Fruit fly (Drosophila melanogaster): Measurements from ENCODE around the gene CG15167.
A peak's percentile ranks its signal among the peaks of the same experiment; 100 is the strongest.

CG15167 gene

DNA sequence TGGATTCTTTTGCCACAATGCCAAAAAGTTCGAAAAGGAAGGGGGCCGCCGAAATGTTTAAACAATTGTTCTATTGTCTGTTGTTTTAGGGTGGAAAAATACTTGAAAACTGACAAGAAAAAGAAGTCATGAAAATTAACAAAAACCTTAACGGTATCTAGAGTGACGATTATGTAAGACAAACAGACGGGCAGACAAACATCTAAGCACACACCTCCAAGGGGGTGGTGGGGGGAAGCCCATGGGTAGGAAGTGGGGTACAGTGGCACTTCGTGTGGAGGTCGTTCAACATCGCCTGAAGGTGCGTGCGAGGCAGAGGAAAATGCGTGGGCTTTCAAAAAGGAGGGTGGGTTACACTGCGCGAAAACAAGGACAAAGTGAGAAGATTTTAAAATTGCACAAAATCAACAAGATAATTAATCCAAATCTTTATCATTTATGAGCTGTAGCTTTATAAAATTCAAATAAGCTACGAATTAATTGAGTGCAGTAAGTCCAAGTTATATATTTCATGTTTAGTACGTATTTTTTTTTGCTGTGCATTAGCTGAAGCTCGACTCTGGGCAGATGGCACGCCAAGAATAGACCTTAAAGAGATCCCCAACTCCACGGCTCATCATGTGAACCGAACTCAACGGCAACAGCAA, 22.7 kb upstream of the CG15167 start (continued):
- TF ChIP-seq CG6808 (GFP tag; optimal IDR thresholded peaks at IDR 0.05) (no peak), CG6276 (GFP tag; optimal IDR thresholded peaks at IDR 0.05) (no peak), CG11902 (GFP tag; optimal IDR thresholded peaks at IDR 0.05) (no peak), CG10669 (GFP tag; optimal IDR thresholded peaks at IDR 0.05) (peak; percentile 25), CG11294 (GFP tag; IDR thresholded peaks at IDR 0.05) (0 out of 2 replicates have a peak, but pooled peaks have one; percentile 22), dac (GFP tag; optimal IDR thresholded peaks at IDR 0.05) (no peak), Hr4 (GFP tag; optimal IDR thresholded peaks at IDR 0.05) (no peak), CG31627 (GFP tag; optimal IDR thresholded peaks at IDR 0.05) (no peak)

DNA sequence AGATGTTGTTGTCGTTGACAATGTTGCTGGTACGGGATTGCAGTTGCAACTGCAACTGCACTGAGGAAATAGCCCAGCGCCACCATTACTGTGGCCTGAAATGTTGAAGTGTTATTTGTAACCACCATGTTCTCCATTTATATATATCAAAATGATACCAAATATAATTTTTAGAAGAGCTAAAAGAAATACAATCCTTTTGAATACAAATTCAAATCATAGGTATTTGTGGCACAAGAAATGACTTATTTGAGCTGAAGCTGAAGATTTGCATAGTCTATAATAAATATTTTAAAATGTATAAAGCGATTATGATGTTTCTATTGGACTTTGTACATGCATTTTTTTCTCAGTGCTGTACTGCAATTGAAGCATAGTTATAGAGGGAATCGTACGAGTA, 20.6 kb upstream of the CG15167 start:
- no peak for TF ChIP-seq CG3919 (GFP tag; optimal IDR thresholded peaks at IDR 0.05)
- TF ChIP-seq CG6854 (GFP tag; optimal IDR thresholded peaks at IDR 0.05), result no peak
- TF ChIP-seq fd59A (GFP tag; optimal IDR thresholded peaks at IDR 0.05), result no peak
- TF ChIP-seq CG6808 (GFP tag; optimal IDR thresholded peaks at IDR 0.05), result no peak
- TF ChIP-seq Sox102F (GFP tag; optimal IDR thresholded peaks at IDR 0.05), result no peak
- TF ChIP-seq Eip78C (GFP tag), result peak; percentile 59
- TF ChIP-seq spab (GFP tag; optimal IDR thresholded peaks at IDR 0.05), result no peak
- TF ChIP-seq cyc (GFP tag; optimal IDR thresholded peaks at IDR 0.05), result no peak
- no peak for TF ChIP-seq acj6 (GFP tag; optimal IDR thresholded peaks at IDR 0.05)
- TF ChIP-seq CG11902 (GFP tag; optimal IDR thresholded peaks at IDR 0.05), result no peak
- 0 out of 2 replicates have a peak, but pooled peaks have one; percentile 19 for TF ChIP-seq CG15336 (GFP tag; IDR thresholded peaks at IDR 0.05)
- no peak for TF ChIP-seq Lpt (GFP tag; optimal IDR thresholded peaks at IDR 0.05)
- no peak for TF ChIP-seq CG7368 (GFP tag; optimal IDR thresholded peaks at IDR 0.05)
- peak; percentile 41; the same call in 1 of the 3 replicates for TF ChIP-seq CG8119 (GFP tag; IDR thresholded peaks at IDR 0.05)
- TF ChIP-seq net (GFP tag; optimal IDR thresholded peaks at IDR 0.05), result no peak
- TF ChIP-seq CG6792 (GFP tag; optimal IDR thresholded peaks at IDR 0.05), result no peak
- no peak for TF ChIP-seq salr (GFP tag; optimal IDR thresholded peaks at IDR 0.05)
- no peak for TF ChIP-seq CG1621 (tag; optimal IDR thresholded peaks at IDR 0.05)
- TF ChIP-seq Sox15 (GFP tag; optimal IDR thresholded peaks at IDR 0.05), result no peak
- peak; percentile 74 for TF ChIP-seq Hr4 (GFP tag; optimal IDR thresholded peaks at IDR 0.05)
- no peak for TF ChIP-seq Sox14 (GFP tag; optimal IDR thresholded peaks at IDR 0.05)
- no peak for TF ChIP-seq CG31627 (GFP tag; optimal IDR thresholded peaks at IDR 0.05)
- no peak for TF ChIP-seq CG8319 (GFP tag; optimal IDR thresholded peaks at IDR 0.05)
- no peak for TF ChIP-seq Met (GFP tag; optimal IDR thresholded peaks at IDR 0.05)
- peak; percentile 34 for TF ChIP-seq CG4318 (GFP tag; optimal IDR thresholded peaks at IDR 0.05)
- TF ChIP-seq vri (GFP tag; optimal IDR thresholded peaks at IDR 0.05), result no peak
- TF ChIP-seq CG10631 (GFP tag; optimal IDR thresholded peaks at IDR 0.05), result no peak
- no peak for TF ChIP-seq Eip93F (GFP tag; optimal IDR thresholded peaks at IDR 0.05)
- TF ChIP-seq CG32006 (GFP tag; optimal IDR thresholded peaks at IDR 0.05), result peak; percentile 70
- TF ChIP-seq CG9139 (GFP tag; optimal IDR thresholded peaks at IDR 0.05), result no peak
- no peak for TF ChIP-seq Eip75B (GFP tag; optimal IDR thresholded peaks at IDR 0.05)
- TF ChIP-seq svp (GFP tag), result no peak
- TF ChIP-seq lz (GFP tag; optimal IDR thresholded peaks at IDR 0.05), result no peak
- no peak for TF ChIP-seq Hr39 (GFP tag; optimal IDR thresholded peaks at IDR 0.05)
- peak; percentile 13 for TF ChIP-seq dsx (GFP tag; optimal IDR thresholded peaks at IDR 0.05; ENCODE audit: poor library complexity, severe bottlenecking)
- no peak for TF ChIP-seq Gug (GFP tag; IDR thresholded peaks at IDR 0.05)
- TF ChIP-seq Smox (GFP tag; optimal IDR thresholded peaks at IDR 0.05), result no peak
- no peak for TF ChIP-seq pdm3 (GFP tag; optimal IDR thresholded peaks at IDR 0.05)
- no peak for TF ChIP-seq CG16779 (tag; optimal IDR thresholded peaks at IDR 0.05)
- TF ChIP-seq fkh (GFP tag; optimal IDR thresholded peaks at IDR 0.05), result no peak
- TF ChIP-seq topi (GFP tag; optimal IDR thresholded peaks at IDR 0.05), result no peak
- TF ChIP-seq CG3032 (tag; optimal IDR thresholded peaks at IDR 0.05), result no peak
- no peak for TF ChIP-seq Ets96B (tag; optimal IDR thresholded peaks at IDR 0.05)
- TF ChIP-seq esn (GFP tag; optimal IDR thresholded peaks at IDR 0.05), result no peak
- no peak for TF ChIP-seq CG11294 (GFP tag; IDR thresholded peaks at IDR 0.05)
- TF ChIP-seq OdsH (GFP tag; optimal IDR thresholded peaks at IDR 0.05), result no peak
- no peak for TF ChIP-seq CG8632 (GFP tag; optimal IDR thresholded peaks at IDR 0.05)
